Worm (Caenorhabditis elegans) whole organism, L2 larva: ENCODE measurements around the gene pals-31.

Source experiments
- F13H6.1 ChIP-seq: sonication (generic microtip); optimal IDR thresholded peaks from 2 replicates; lab custom pipeline; 2016; ENCODE audit warnings: missing genetic modification characterization, missing compliant biosample characterization
- Y55F3AM.14 ChIP-seq: fragments of 200-800 bp; sonication (Bioruptor generic); optimal IDR thresholded peaks from 2 replicates; lab custom pipeline; 2018; ENCODE audit warnings: mild to moderate bottlenecking, missing genetic modification characterization, missing compliant biosample characterization
- ZK546.5 ChIP-seq: sonication (generic microtip); optimal IDR thresholded peaks from 2 replicates; lab custom pipeline; 2017; ENCODE audit warnings: missing biosample characterization, missing genetic modification characterization
- alr-1 ChIP-seq: fragments of 150-350 bp; optimal IDR thresholded peaks from 2 replicates; lab custom pipeline; 2014; ENCODE audit warnings: missing biosample characterization, missing genetic modification characterization
- aly-2 ChIP-seq: fragments of 150-350 bp; optimal IDR thresholded peaks from 2 replicates; lab custom pipeline; 2014; ENCODE audit warnings: missing biosample characterization, missing genetic modification characterization
- ceh-16 ChIP-seq: fragments of 150-350 bp; optimal IDR thresholded peaks from 2 replicates; lab custom pipeline; 2014; ENCODE audit warnings: missing biosample characterization, missing genetic modification characterization
- ceh-82 ChIP-seq: fragments of 150-350 bp; optimal IDR thresholded peaks from 2 replicates; lab custom pipeline; 2014; ENCODE audit warnings: missing biosample characterization, missing genetic modification characterization
- crh-2 ChIP-seq: sonication (generic microtip); optimal IDR thresholded peaks from 2 replicates; lab custom pipeline; 2017; ENCODE audit warnings: missing biosample characterization, missing genetic modification characterization
- fos-1 ChIP-seq: fragments of 150-350 bp; optimal IDR thresholded peaks from 2 replicates; lab custom pipeline; 2014; ENCODE audit warnings: missing biosample characterization, missing genetic modification characterization
- gmeb-1 ChIP-seq: fragments of 150-350 bp; optimal IDR thresholded peaks from 2 replicates; lab custom pipeline; 2014; ENCODE audit warnings: missing biosample characterization, missing genetic modification characterization
- lin-11 ChIP-seq: fragments of 150-350 bp; sonication (generic microtip); optimal IDR thresholded peaks from 2 replicates; lab custom pipeline; 2014; ENCODE audit warnings: missing biosample characterization, missing genetic modification characterization, inconsistent platforms, mixed read lengths
- lsy-2 ChIP-seq, 2 experiments: fragments of 150-350 bp in 1 of 2; sonication (generic microtip) in 1 of 2; optimal IDR thresholded peaks; 2 replicates each; lab custom pipeline; 2014 to 2017; ENCODE audit warnings: missing biosample characterization in 2 of 2, missing genetic modification characterization in 2 of 2
- mbf-1 ChIP-seq: sonication (generic microtip); optimal IDR thresholded peaks from 2 replicates; lab custom pipeline; 2017; ENCODE audit warnings: missing biosample characterization, missing genetic modification characterization
- mdl-1 ChIP-seq, 2 experiments: fragments of 150-350 bp in 1 of 2; sonication (generic microtip) in 1 of 2; optimal IDR thresholded peaks; 2 replicates each; lab custom pipeline; 2017; ENCODE audit warnings: missing biosample characterization in 2 of 2, missing genetic modification characterization in 2 of 2
- nhr-12 ChIP-seq: fragments of 150-350 bp; optimal IDR thresholded peaks from 2 replicates; lab custom pipeline; 2014; ENCODE audit warnings: missing biosample characterization, missing genetic modification characterization
- nhr-21 ChIP-seq: fragments of 150-350 bp; optimal IDR thresholded peaks from 2 replicates; lab custom pipeline; 2014; ENCODE audit warnings: missing biosample characterization, missing genetic modification characterization
- nhr-23 ChIP-seq: fragments of 150-350 bp; optimal IDR thresholded peaks from 2 replicates; lab custom pipeline; 2014; ENCODE audit warnings: missing biosample characterization, missing genetic modification reagents, missing genetic modification characterization
- nhr-25 ChIP-seq: fragments of 150-350 bp; sonication (generic microtip); optimal IDR thresholded peaks from 3 replicates; lab custom pipeline; 2014; ENCODE audit warnings: missing biosample characterization, missing genetic modification characterization
- peb-1 ChIP-seq: fragments of 150-350 bp; optimal IDR thresholded peaks from 2 replicates; lab custom pipeline; 2014; ENCODE audit warnings: missing biosample characterization, missing genetic modification characterization
- snpc-4 ChIP-seq: fragments of 150-350 bp; optimal IDR thresholded peaks from 2 replicates; lab custom pipeline; 2014; ENCODE audit warnings: missing biosample characterization, missing genetic modification characterization
- unc-39 ChIP-seq: fragments of 150-350 bp; optimal IDR thresholded peaks from 2 replicates; lab custom pipeline; 2014; ENCODE audit warnings: missing biosample characterization, missing genetic modification characterization
- unc-55 ChIP-seq: fragments of 150-350 bp; sonication (generic microtip); optimal IDR thresholded peaks from 3 replicates; lab custom pipeline; 2014; ENCODE audit warnings: missing biosample characterization, missing genetic modification reagents, missing genetic modification characterization
- unc-62 ChIP-seq: fragments of 150-350 bp; optimal IDR thresholded peaks from 2 replicates; lab custom pipeline; 2014; ENCODE audit warnings: missing biosample characterization, missing genetic modification reagents, missing genetic modification characterization
- zag-1 ChIP-seq: fragments of 150-350 bp; optimal IDR thresholded peaks from 2 replicates; lab custom pipeline; 2014; ENCODE audit warnings: missing biosample characterization, missing genetic modification characterization
- ztf-11 ChIP-seq: sonication (generic microtip); optimal IDR thresholded peaks from 2 replicates; lab custom pipeline; 2017; ENCODE audit warnings: missing biosample characterization, missing genetic modification characterization
- ztf-4 ChIP-seq: fragments of 150-350 bp; optimal IDR thresholded peaks from 2 replicates; lab custom pipeline; 2014; ENCODE audit warnings: missing biosample characterization, missing genetic modification characterization

Gene pals-31

DNA sequence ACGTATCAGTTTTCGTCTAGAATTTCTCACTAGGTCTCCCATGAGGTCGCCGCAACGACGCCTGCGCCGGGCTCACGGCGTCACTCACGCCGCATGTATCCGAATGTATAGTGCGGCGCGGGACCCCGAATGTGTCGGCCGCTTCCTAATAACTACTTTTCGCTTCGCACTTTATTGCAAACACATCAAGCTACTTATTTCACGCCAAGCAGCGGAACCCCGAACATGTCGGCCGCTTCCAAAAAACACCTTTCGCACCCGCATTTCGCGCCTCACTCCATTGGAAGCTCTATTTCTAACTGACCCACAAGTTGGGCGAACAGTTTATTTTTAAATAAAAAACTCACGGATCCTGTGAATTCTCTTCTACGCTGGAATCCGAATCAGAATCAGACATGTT is 39.7 kb downstream of the pals-31 start:
- no peak for TF ChIP-seq fos-1 (tag; lab: Kevin White, UChicago)
- no peak for TF ChIP-seq nhr-12
- no peak for TF ChIP-seq nhr-21
- no peak for TF ChIP-seq ZK546.5 (tag; lab: Kevin White, UChicago)
- no peak for TF ChIP-seq Y55F3AM.14 (GFP tag; lab: Kevin White, UChicago)
- no peak for TF ChIP-seq F13H6.1 (tag; lab: Kevin White, UChicago)
- TF ChIP-seq mdl-1 (tag; optimal IDR thresholded peaks at IDR 0.05; lab: Kevin White, UChicago) = no peak
- peak; percentile 38 for TF ChIP-seq snpc-4 (tag; lab: Kevin White, UChicago)
- TF ChIP-seq ztf-11 (tag; lab: Kevin White, UChicago) = no peak

DNA sequence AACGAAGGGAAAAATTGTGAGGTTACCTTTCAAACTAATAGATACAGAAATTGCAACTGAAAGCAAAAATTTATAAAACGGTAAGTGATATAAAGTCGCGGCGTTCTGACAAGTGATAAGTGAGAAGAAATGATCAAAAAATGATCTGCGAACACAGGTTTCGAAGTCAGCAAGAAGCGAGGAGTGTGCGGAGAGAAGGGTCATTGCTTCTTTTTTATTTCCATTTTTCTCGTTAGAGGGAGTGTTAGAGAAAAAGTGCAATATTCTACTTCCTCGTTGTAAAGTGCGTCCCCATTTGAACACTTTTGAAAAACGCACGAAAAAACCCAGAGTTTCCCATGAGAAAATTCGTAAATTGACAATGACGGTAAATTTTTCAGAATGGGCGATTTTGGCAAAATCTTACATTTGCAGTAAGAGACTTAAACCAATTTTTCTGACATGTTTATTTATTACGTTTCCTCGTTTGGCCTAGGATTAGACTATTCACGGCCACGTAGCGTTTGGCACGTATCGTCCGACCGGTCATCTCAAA is 40.2 kb downstream of the pals-31 start, which contains the start of the genes fbxa-72 and srx-21:
TSS of gene fbxa-72 (minus strand) at position 204 of the 535 bp plus-strand sequence.
TSS of gene srx-21 (plus strand) at position 485 of the 535 bp plus-strand sequence.
- TF ChIP-seq nhr-25 (tag; lab: Kevin White, UChicago) (peak; percentile 42), fos-1 (tag; lab: Kevin White, UChicago) (peak; percentile 70), crh-2 (tag; lab: Kevin White, UChicago) (no peak)
- TF ChIP-seq, all 48 proteins: peak for 2

DNA sequence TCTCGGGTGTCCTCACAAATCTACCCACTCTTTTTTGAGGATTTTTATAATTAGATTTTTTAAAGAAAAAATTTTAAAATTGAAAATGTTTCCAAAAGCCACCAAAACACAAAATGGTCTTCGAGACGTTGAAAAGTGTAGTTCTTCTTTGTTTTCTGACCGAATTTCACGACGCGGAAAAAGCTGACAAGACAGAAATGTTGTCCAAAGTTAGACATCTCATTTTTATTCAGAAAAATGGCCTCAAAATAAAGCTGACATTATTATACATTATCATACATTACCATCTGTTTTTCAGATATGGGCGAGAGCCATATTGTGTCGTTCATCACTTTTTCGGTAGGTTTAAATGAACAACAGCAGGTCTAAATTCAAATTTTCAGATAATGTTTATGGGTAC is 43.3 kb downstream of the pals-31 start, which contains the start of gene srx-22:
TSS of gene srx-22 (plus strand) at position 301 of the 400 bp plus-strand sequence.
- no peak for TF ChIP-seq lsy-2 (tag; optimal IDR thresholded peaks at IDR 0.05; lab: Kevin White, UChicago)
- no peak for TF ChIP-seq nhr-23 (tag; lab: Kevin White, UChicago)
- TF ChIP-seq unc-39 (tag; lab: Kevin White, UChicago) = no peak
- TF ChIP-seq gmeb-1 (tag; lab: Kevin White, UChicago) = no peak
- TF ChIP-seq mbf-1 = no peak
- TF ChIP-seq ceh-16 (tag; lab: Kevin White, UChicago) = no peak
- TF ChIP-seq alr-1 (tag; lab: Kevin White, UChicago) = no peak
- no peak for TF ChIP-seq nhr-25 (tag; lab: Kevin White, UChicago)
- TF ChIP-seq peb-1 (tag; lab: Kevin White, UChicago) = no peak
- TF ChIP-seq F13H6.1 (tag; lab: Kevin White, UChicago) = no peak
- TF ChIP-seq zag-1 (tag; lab: Kevin White, UChicago) = no peak
- TF ChIP-seq ztf-4 (tag; lab: Kevin White, UChicago) = no peak
- TF ChIP-seq lin-11 (tag; lab: Kevin White, UChicago) = no peak

DNA sequence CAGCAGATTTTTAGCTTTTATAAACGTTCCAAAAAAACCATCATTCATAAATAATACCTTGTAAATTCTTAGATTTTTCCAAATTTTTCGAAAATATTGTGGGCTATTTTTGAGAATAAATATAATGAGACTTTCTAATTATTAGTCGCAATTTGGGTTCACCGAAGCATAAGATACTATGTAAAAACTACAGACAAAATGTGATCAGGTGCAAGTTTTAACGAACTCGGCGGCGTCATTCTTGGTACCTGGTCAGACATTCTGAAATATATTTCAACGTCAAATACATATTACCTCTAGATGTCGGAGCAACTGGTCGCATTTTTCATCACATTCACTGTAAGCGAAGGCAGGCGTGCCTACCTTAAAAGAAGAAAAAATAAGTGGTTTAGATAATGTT is 45.6 kb downstream of the pals-31 start, which contains the start of gene srx-23:
TSS of gene srx-23 (plus strand) at position 301 of the 400 bp plus-strand sequence.
- TF ChIP-seq unc-62 (GFP tag; lab: Kevin White, UChicago) (no peak), F13H6.1 (tag; lab: Kevin White, UChicago) (no peak), peb-1 (tag; lab: Kevin White, UChicago) (no peak), unc-55 (no peak), ztf-4 (tag; lab: Kevin White, UChicago) (no peak), aly-2 (tag; lab: Kevin White, UChicago) (no peak), ceh-82 (no peak), zag-1 (tag; lab: Kevin White, UChicago) (no peak)
- TF ChIP-seq, all 48 proteins: peak for 0

ce11 chrV:683858-684257 is 47.5 kb downstream of the pals-31 start, which contains the start of gene F31F4.1:
Gene F31F4.1, plus strand, starts transcription at chrV:684060.
- TF ChIP-seq crh-2 (tag; lab: Kevin White, UChicago) (no peak), fos-1 (tag; lab: Kevin White, UChicago) (peak; percentile 29)
